Fruit fly (Drosophila melanogaster) whole organism, pupa: ENCODE data around the gene CG31141.

Source experiments
- CG10348 ChIP-seq: fragments of 200-800 bp; sonication (Bioruptor generic); IDR thresholded peaks from 2 replicates; pipeline ENCODE4 v1.3.6; 2022; ENCODE audit warnings: missing biosample characterization, missing genetic modification characterization
- CG12605 ChIP-seq: fragments of 200-800 bp; sonication (Bioruptor generic); IDR thresholded peaks from 2 replicates; pipeline ENCODE4 v1.3.6; 2022; ENCODE audit warnings: missing biosample characterization, missing genetic modification characterization
- CG13204 ChIP-seq: fragments of 200-800 bp; sonication (Bioruptor generic); optimal IDR thresholded peaks from 2 replicates; lab custom pipeline; 2018; ENCODE audit warnings: missing biosample characterization, mild to moderate bottlenecking, missing genetic modification characterization, moderate library complexity
- CG14655 ChIP-seq: fragments of 200-800 bp; sonication (Bioruptor generic); optimal IDR thresholded peaks from 3 replicates; lab custom pipeline; 2017; ENCODE audit warnings: mild to moderate bottlenecking, missing biosample characterization, missing genetic modification reagents, missing genetic modification characterization
- CG15710 ChIP-seq: fragments of 200-800 bp; sonication (Bioruptor generic); optimal IDR thresholded peaks from 2 replicates; lab custom pipeline; 2018; ENCODE audit warnings: missing biosample characterization, mild to moderate bottlenecking, missing genetic modification characterization, moderate library complexity
- CG17806 ChIP-seq: fragments of 200-800 bp; sonication (Bioruptor generic); optimal IDR thresholded peaks from 2 replicates; lab custom pipeline; 2018; ENCODE audit warnings: missing biosample characterization, mild to moderate bottlenecking, missing genetic modification characterization, moderate library complexity
- CG32121 ChIP-seq: fragments of 200-800 bp; sonication (Bioruptor generic); IDR thresholded peaks from 2 replicates; pipeline ENCODE4 v1.3.6; 2022; ENCODE audit warnings: missing biosample characterization, missing genetic modification characterization
- CG34367 ChIP-seq: fragments of 200-800 bp; sonication (Bioruptor generic); optimal IDR thresholded peaks from 2 replicates; lab custom pipeline; 2018; ENCODE audit warnings: missing biosample characterization, mild to moderate bottlenecking, missing genetic modification characterization
- CG4496 ChIP-seq: fragments of 200-800 bp; sonication (Bioruptor generic); IDR thresholded peaks from 3 replicates; pipeline ENCODE4 v1.3.6; 2022; ENCODE audit warnings: missing biosample characterization, missing genetic modification characterization
- CG8159 ChIP-seq: fragments of 200-800 bp; sonication (Bioruptor generic); optimal IDR thresholded peaks from 3 replicates; lab custom pipeline; 2018; ENCODE audit warnings: missing biosample characterization, mild to moderate bottlenecking, missing genetic modification characterization, moderate library complexity
- CG8301 ChIP-seq: fragments of 200-800 bp; sonication (Bioruptor generic); optimal IDR thresholded peaks from 2 replicates; lab custom pipeline; 2018; ENCODE audit warnings: missing biosample characterization, mild to moderate bottlenecking, missing genetic modification characterization
- CG9948 ChIP-seq: fragments of 200-800 bp; sonication (Bioruptor generic); optimal IDR thresholded peaks from 2 replicates; lab custom pipeline; 2018; ENCODE audit warnings: missing biosample characterization, mild to moderate bottlenecking, missing genetic modification characterization, moderate library complexity
- D1 ChIP-seq: fragments of 200-800 bp; sonication (Bioruptor generic); optimal IDR thresholded peaks from 2 replicates; lab custom pipeline; 2018; ENCODE audit warnings: missing biosample characterization, mild to moderate bottlenecking, missing genetic modification characterization, moderate library complexity
- EcR ChIP-seq: fragments of 200-800 bp; sonication (Bioruptor generic); optimal IDR thresholded peaks from 3 replicates; lab custom pipeline; 2019; ENCODE audit warnings: missing biosample characterization, missing genetic modification characterization, mild to moderate bottlenecking, moderate library complexity, missing genetic modification reagents
- Ets98B ChIP-seq: fragments of 200-800 bp; sonication (Bioruptor generic); IDR thresholded peaks from 2 replicates; pipeline ENCODE4 v1.3.6; 2022; ENCODE audit warnings: missing biosample characterization, missing genetic modification characterization
- Pif1A ChIP-seq: fragments of 200-800 bp; sonication (Bioruptor generic); optimal IDR thresholded peaks from 3 replicates; lab custom pipeline; 2016; ENCODE audit warnings: missing biosample characterization, missing genetic modification characterization
- Pif1B ChIP-seq: fragments of 200-800 bp; sonication (Bioruptor generic); optimal IDR thresholded peaks from 3 replicates; lab custom pipeline; 2016; ENCODE audit warnings: missing biosample characterization, missing genetic modification characterization
- Snoo ChIP-seq: fragments of 200-800 bp; sonication (Bioruptor generic); optimal IDR thresholded peaks from 3 replicates; lab custom pipeline; 2017; ENCODE audit warnings: missing biosample characterization, mild to moderate bottlenecking, missing genetic modification characterization, inconsistent platforms
- fd96Ca ChIP-seq: fragments of 200-800 bp; sonication (Bioruptor generic); IDR thresholded peaks from 3 replicates; pipeline ENCODE4 v1.3.6; 2022; ENCODE audit warnings: missing biosample characterization, missing genetic modification characterization
- gl ChIP-seq: fragments of 200-800 bp; sonication (Bioruptor generic); optimal IDR thresholded peaks from 2 replicates; lab custom pipeline; 2018; ENCODE audit warnings: missing biosample characterization, mild to moderate bottlenecking, missing genetic modification characterization
- rn ChIP-seq: fragments of 200-800 bp; sonication (Bioruptor generic); IDR thresholded peaks from 2 replicates; pipeline ENCODE4 v1.3.6; 2022; ENCODE audit warnings: missing biosample characterization, missing genetic modification characterization

Gene CG31141

dm6 chr3R:23938564-23939122, 15.5 kb downstream of the CG31141 start:
- TF ChIP-seq CG8159 (no peak), D1 (tag; lab: Kevin White, UChicago) (no peak), CG15710 (tag; lab: Kevin White, UChicago) (no peak), Pif1A (GFP tag; lab: Kevin White, UChicago) (no peak), fd96Ca (GFP tag; lab: Robert Waterston, UW) (no peak), EcR (GFP tag; lab: Kevin White, UChicago) (no peak), Snoo (tag; lab: Kevin White, UChicago) (no peak), CG4496 (GFP tag; lab: Robert Waterston, UW) (no peak), CG17806 (no peak), CG12605 (GFP tag; lab: Robert Waterston, UW) (no peak), CG13204 (GFP tag; lab: Kevin White, UChicago) (no peak), rn (GFP tag; lab: Robert Waterston, UW) (no peak), gl (tag; lab: Kevin White, UChicago) (no peak)

dm6 chr3R:23939921-23940839, 17.1 kb downstream of the CG31141 start:
- TF ChIP-seq CG14655 (GFP tag; lab: Kevin White, UChicago) (peak; percentile 22), rn (GFP tag; lab: Robert Waterston, UW) (no peak), CG32121 (GFP tag; lab: Robert Waterston, UW) (peak; percentile 37; the same call in 1 of the 2 replicates), CG12605 (GFP tag; lab: Robert Waterston, UW) (no peak; the same call in 1 of the 2 replicates), Pif1A (GFP tag; lab: Kevin White, UChicago) (peak; percentile 15), Ets98B (peak; percentile 65), CG8159 (no peak), fd96Ca (GFP tag; lab: Robert Waterston, UW) (0 out of 3 replicates have a peak, but pooled peaks have one; percentile 49), CG15710 (tag; lab: Kevin White, UChicago) (no peak), CG4496 (GFP tag; lab: Robert Waterston, UW) (peak; percentile 60)
- TF ChIP-seq, all 21 proteins: peak for 6

- TF ChIP-seq gl (tag; lab: Kevin White, UChicago) (no peak), CG15710 (tag; lab: Kevin White, UChicago) (no peak), CG34367 (tag; lab: Kevin White, UChicago) (no peak), CG8159 (no peak), Ets98B (no peak; the same call in 1 of the 2 replicates), Snoo (tag; lab: Kevin White, UChicago) (no peak), CG13204 (GFP tag; lab: Kevin White, UChicago) (no peak), CG12605 (GFP tag; lab: Robert Waterston, UW) (no peak), EcR (GFP tag; lab: Kevin White, UChicago) (no peak), Pif1B (GFP tag; lab: Kevin White, UChicago) (no peak), CG4496 (GFP tag; lab: Robert Waterston, UW) (no peak), rn (GFP tag; lab: Robert Waterston, UW) (no peak)
These were observed 17.8 kb downstream of the CG31141 start for dm6 chr3R:23940840-23941364.

- TF ChIP-seq CG8301 (tag; lab: Kevin White, UChicago) (peak; percentile 31), CG12605 (GFP tag; lab: Robert Waterston, UW) (no peak; the same call in 1 of the 2 replicates), CG4496 (GFP tag; lab: Robert Waterston, UW) (peak; percentile 60; the same call in 2 of the 3 replicates), CG17806 (no peak), D1 (tag; lab: Kevin White, UChicago) (no peak), CG9948 (tag; lab: Kevin White, UChicago) (peak; percentile 8), Snoo (tag; lab: Kevin White, UChicago) (no peak), fd96Ca (GFP tag; lab: Robert Waterston, UW) (no peak), gl (tag; lab: Kevin White, UChicago) (no peak), CG34367 (tag; lab: Kevin White, UChicago) (no peak), Pif1A (GFP tag; lab: Kevin White, UChicago) (no peak), CG13204 (GFP tag; lab: Kevin White, UChicago) (no peak), EcR (GFP tag; lab: Kevin White, UChicago) (no peak), CG32121 (GFP tag; lab: Robert Waterston, UW) (peak; percentile 49), rn (GFP tag; lab: Robert Waterston, UW) (no peak), Pif1B (GFP tag; lab: Kevin White, UChicago) (no peak), CG14655 (GFP tag; lab: Kevin White, UChicago) (peak; percentile 35), Ets98B (peak; percentile 50), CG8159 (no peak), CG10348 (GFP tag; lab: Robert Waterston, UW) (no peak), CG15710 (tag; lab: Kevin White, UChicago) (no peak)
These were observed 18.7 kb downstream of the CG31141 start for dm6 chr3R:23941643-23942424.
